Worm (Caenorhabditis elegans): ENCODE measurements around the gene gadr-4.

The gadr-4 gene

DNA sequence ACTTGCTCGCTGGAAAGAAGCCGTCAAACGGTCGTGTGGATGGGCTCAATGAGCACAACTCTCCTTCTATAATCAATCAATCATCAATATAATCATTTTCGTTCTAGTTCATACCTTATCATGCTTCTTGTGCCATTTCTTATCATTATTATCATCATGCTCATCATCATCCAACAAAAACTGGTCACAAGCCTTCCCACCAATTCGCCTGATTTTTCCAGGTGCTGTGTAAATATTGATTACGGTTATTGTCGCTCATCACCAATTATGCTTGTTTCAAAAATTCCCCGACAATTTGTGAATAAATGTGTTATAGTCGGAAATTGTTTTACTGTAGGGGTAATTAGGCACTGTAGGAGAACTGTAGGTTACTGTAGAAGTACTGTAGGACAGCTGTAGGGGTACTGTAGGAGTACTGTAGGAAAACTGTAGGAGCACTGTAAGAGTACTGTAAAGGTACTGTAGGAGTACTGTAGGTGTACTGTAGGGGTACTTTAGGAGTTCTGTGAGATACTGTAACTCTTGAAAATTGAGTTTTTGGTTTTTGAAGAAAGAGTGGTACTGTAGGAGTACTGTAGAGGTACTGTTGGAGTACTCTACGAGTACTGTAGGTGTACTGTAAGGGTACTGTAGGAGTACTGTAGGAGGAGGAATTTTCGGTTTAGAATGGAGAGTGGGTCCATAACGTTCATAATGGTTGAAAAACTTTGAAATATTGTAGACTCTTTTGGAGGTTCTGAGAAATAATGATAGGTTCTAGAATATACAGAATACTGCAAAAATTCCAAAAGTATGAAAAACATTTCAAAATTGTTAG lies 31.9 kb upstream of the gadr-4 start:
- TF ChIP-seq lin-35 (GFP tag; optimal IDR thresholded peaks at IDR 0.05) (no peak), ztf-6 (GFP tag; IDR thresholded peaks at IDR 0.05) (no peak), xnd-1 (tag; optimal IDR thresholded peaks at IDR 0.05) (no peak), madf-8 (GFP tag; conservative IDR thresholded peaks at IDR 0.05) (no peak), rcor-1 (GFP tag; IDR thresholded peaks at IDR 0.05) (no peak), rpc-1 (optimal IDR thresholded peaks at IDR 0.05) (no peak), rpc-1 (tag; optimal IDR thresholded peaks at IDR 0.05) (no peak), F23B12.7 (tag; optimal IDR thresholded peaks at IDR 0.05; ENCODE audit: insufficient read depth) (no peak), T07F8.4 (tag; optimal IDR thresholded peaks at IDR 0.05) (no peak), die-1 (tag; optimal IDR thresholded peaks at IDR 0.05) (no peak), madf-6 (GFP tag; IDR thresholded peaks at IDR 0.05) (peak; percentile 8; the same call in 1 of the 2 replicates), ceh-91 (GFP tag; IDR thresholded peaks at IDR 0.05) (no peak), nhr-120 (GFP tag; IDR thresholded peaks at IDR 0.05) (no peak), pha-4 (tag; optimal IDR thresholded peaks at IDR 0.05) (no peak), cebp-2 (GFP tag; IDR thresholded peaks at IDR 0.05) (no peak), pbrm-1 (GFP tag; IDR thresholded peaks at IDR 0.05) (no peak), F57A8.1 (GFP tag; optimal IDR thresholded peaks at IDR 0.05) (no peak), zim-3 (tag; optimal IDR thresholded peaks at IDR 0.05) (no peak), dpl-1 (GFP tag; optimal IDR thresholded peaks at IDR 0.05) (no peak), dox-1 (GFP tag; IDR thresholded peaks at IDR 0.05) (no peak), hrde-1 (tag; optimal IDR thresholded peaks at IDR 0.05; ENCODE audit: borderline replicate concordance) (no peak), F57C9.4 (tag; optimal IDR thresholded peaks at IDR 0.05) (no peak), B0035.1 (tag; optimal IDR thresholded peaks at IDR 0.05) (no peak), somi-1 (GFP tag; optimal IDR thresholded peaks at IDR 0.05) (no peak), gei-17 (GFP tag; optimal IDR thresholded peaks at IDR 0.05) (no peak), tbp1 (GFP tag; optimal IDR thresholded peaks at IDR 0.05) (peak; percentile 4), repo-1 (tag; optimal IDR thresholded peaks at IDR 0.05) (peak; percentile 47), aptf-3 (GFP tag; IDR thresholded peaks at IDR 0.05) (0 out of 2 replicates have a peak, but pooled peaks have one; percentile 25), B0261.1 (tag; optimal IDR thresholded peaks at IDR 0.05) (no peak), bed-1 (GFP tag; IDR thresholded peaks at IDR 0.05) (no peak), attf-6 (GFP tag; IDR thresholded peaks at IDR 0.05) (no peak), efl-1 (GFP tag; optimal IDR thresholded peaks at IDR 0.05) (no peak), madf-10 (tag; optimal IDR thresholded peaks at IDR 0.05) (no peak), Y67H2A.10 (GFP tag; conservative IDR thresholded peaks at IDR 0.05) (no peak), cebp-1 (GFP tag; IDR thresholded peaks at IDR 0.05) (0 out of 2 replicates have a peak, but pooled peaks have one; percentile 31), cebp-1 (tag; optimal IDR thresholded peaks at IDR 0.05) (peak; percentile 39), mcd-1 (GFP tag; IDR thresholded peaks at IDR 0.05) (no peak), lin-26 (GFP tag; IDR thresholded peaks at IDR 0.05) (peak; percentile 63; the same call in 1 of the 2 replicates), akir-1 (GFP tag; optimal IDR thresholded peaks at IDR 0.05) (no peak), snpc-4 (GFP tag; optimal IDR thresholded peaks at IDR 0.05) (no peak), snpc-4 (tag; optimal IDR thresholded peaks at IDR 0.05) (no peak), ztf-22 (GFP tag; optimal IDR thresholded peaks at IDR 0.05) (no peak), C06A6.2 (GFP tag; conservative IDR thresholded peaks at IDR 0.05) (peak; percentile 23; the same call in 1 of the 2 replicates), K12H6.12 (tag; optimal IDR thresholded peaks at IDR 0.05) (peak; percentile 100), ztf-18 (tag; optimal IDR thresholded peaks at IDR 0.05) (no peak), ZK185.1 (tag; optimal IDR thresholded peaks at IDR 0.05; ENCODE audit: poor library complexity, severe bottlenecking) (no peak), rec-8 (tag; optimal IDR thresholded peaks at IDR 0.05) (no peak), hmg-1.2 (GFP tag; IDR thresholded peaks at IDR 0.05) (no peak)

Measured in whole organism, young adult.